Fruit fly (Drosophila melanogaster) whole organism, embryonic: ENCODE measurements around the gene CG7896.

Experiments
- Atf6 ChIP-seq: fragments of 200-800 bp; sonication (Bioruptor generic); IDR thresholded peaks from 2 replicates; pipeline ENCODE4 v1.3.6; 2022; ENCODE audit warnings: missing biosample characterization, missing genetic modification characterization
- B-H1 ChIP-seq: fragments of 200-800 bp; sonication (Bioruptor generic); IDR thresholded peaks from 3 replicates; pipeline ENCODE4 v1.3.6; 2022; ENCODE audit warnings: missing biosample characterization, missing genetic modification characterization
- Bdp1 ChIP-seq: fragments of 200-800 bp; sonication (Bioruptor generic); optimal IDR thresholded peaks from 3 replicates; lab custom pipeline; 2016; ENCODE audit warnings: missing biosample characterization, missing genetic modification characterization
- C15 ChIP-seq: fragments of 200-800 bp; sonication (Bioruptor generic); IDR thresholded peaks from 3 replicates; pipeline ENCODE4 v1.3.6; 2022; ENCODE audit warnings: missing biosample characterization, missing genetic modification characterization
- CG10209 ChIP-seq: fragments of 200-800 bp; sonication (Bioruptor generic); optimal IDR thresholded peaks from 3 replicates; lab custom pipeline; 2017; ENCODE audit warnings: missing biosample characterization, mild to moderate bottlenecking, missing genetic modification characterization, missing genetic modification reagents
- CG10565 ChIP-seq: fragments of 200-800 bp; sonication (Bioruptor generic); optimal IDR thresholded peaks from 3 replicates; lab custom pipeline; 2016; ENCODE audit warnings: missing biosample characterization, mild to moderate bottlenecking, missing genetic modification characterization
- CG13624 ChIP-seq: fragments of 200-800 bp; sonication (Bioruptor generic); optimal IDR thresholded peaks from 2 replicates; lab custom pipeline; 2016; ENCODE audit warnings: missing biosample characterization, missing genetic modification characterization
- CG14441 ChIP-seq: fragments of 200-800 bp; sonication (Bioruptor generic); IDR thresholded peaks from 2 replicates; pipeline ENCODE4 v1.3.6; 2022; ENCODE audit warnings: missing biosample characterization, missing genetic modification characterization
- CG15073 ChIP-seq: fragments of 200-800 bp; sonication (Bioruptor generic); optimal IDR thresholded peaks from 2 replicates; lab custom pipeline; 2016; ENCODE audit warnings: missing biosample characterization, missing genetic modification characterization
- CG17361 ChIP-seq: fragments of 200-800 bp; sonication (Bioruptor generic); IDR thresholded peaks from 3 replicates; pipeline ENCODE4 v1.3.6; 2022; ENCODE audit warnings: missing biosample characterization, missing genetic modification characterization
- CG30020 ChIP-seq: fragments of 200-800 bp; optimal IDR thresholded peaks from 2 replicates; lab custom pipeline; 2019; ENCODE audit warnings: missing biosample characterization, mild to moderate bottlenecking, missing genetic modification characterization, moderate library complexity
- CG30431 ChIP-seq: fragments of 200-800 bp; sonication (Bioruptor generic); optimal IDR thresholded peaks from 2 replicates; lab custom pipeline; 2017; ENCODE audit warnings: missing biosample characterization, missing genetic modification characterization
- CG3163 ChIP-seq: fragments of 200-800 bp; sonication (Bioruptor generic); optimal IDR thresholded peaks from 3 replicates; lab custom pipeline; 2016; ENCODE audit warnings: missing biosample characterization, missing genetic modification characterization
- CG32532 ChIP-seq: fragments of 200-800 bp; sonication (Bioruptor generic); IDR thresholded peaks from 2 replicates; pipeline ENCODE4 v1.3.6; 2022; ENCODE audit warnings: missing biosample characterization, missing genetic modification characterization
- CG4282 ChIP-seq: fragments of 200-800 bp; sonication (Bioruptor generic); optimal IDR thresholded peaks from 2 replicates; lab custom pipeline; 2016; ENCODE audit warnings: missing biosample characterization, missing genetic modification characterization
- CG7357 ChIP-seq: fragments of 200-800 bp; sonication (Bioruptor generic); IDR thresholded peaks from 3 replicates; pipeline ENCODE4 v1.3.6; 2022; ENCODE audit warnings: missing biosample characterization, missing genetic modification characterization
- CG8388 ChIP-seq: fragments of 200-800 bp; sonication (Bioruptor generic); optimal IDR thresholded peaks from 2 replicates; lab custom pipeline; 2019; ENCODE audit warnings: missing biosample characterization, mild to moderate bottlenecking, missing genetic modification characterization, moderate library complexity
- CG9817 ChIP-seq: fragments of 200-800 bp; sonication (Bioruptor generic); optimal IDR thresholded peaks from 2 replicates; lab custom pipeline; 2018; ENCODE audit warnings: missing biosample characterization, mild to moderate bottlenecking, missing genetic modification characterization, moderate library complexity
- Chrac-16 ChIP-seq: fragments of 200-800 bp; sonication (Bioruptor generic); optimal IDR thresholded peaks from 3 replicates; lab custom pipeline; 2016; ENCODE audit warnings: missing biosample characterization, missing genetic modification characterization
- Ets65A ChIP-seq: fragments of 200-800 bp; sonication (Bioruptor generic); peaks from one replicate; lab custom pipeline; 2016; ENCODE audit warnings: missing biosample characterization, missing genetic modification characterization
- Gsc ChIP-seq: fragments of 200-800 bp; sonication (Bioruptor generic); IDR thresholded peaks from 2 replicates; pipeline ENCODE4 v1.3.6; 2022; ENCODE audit warnings: missing biosample characterization, missing genetic modification characterization
- HLH4C ChIP-seq: fragments of 200-800 bp; sonication (Bioruptor generic); IDR thresholded peaks from 3 replicates; pipeline ENCODE4 v1.3.6; 2022; ENCODE audit warnings: missing biosample characterization, missing genetic modification characterization; ENCODE audit not compliant: partially characterized antibody
- HLH54F ChIP-seq: fragments of 200-800 bp; sonication (Bioruptor generic); optimal IDR thresholded peaks from 3 replicates; lab custom pipeline; 2016; ENCODE audit warnings: missing biosample characterization, missing genetic modification characterization
- HLHmδ ChIP-seq: fragments of 200-800 bp; sonication (Bioruptor generic); optimal IDR thresholded peaks from 2 replicates; lab custom pipeline; 2018; ENCODE audit warnings: missing biosample characterization, mild to moderate bottlenecking, missing genetic modification characterization, moderate library complexity
- HmgD ChIP-seq: fragments of 200-800 bp; sonication (Bioruptor generic); optimal IDR thresholded peaks from 3 replicates; lab custom pipeline; 2016; ENCODE audit warnings: missing biosample characterization, missing genetic modification characterization
- Jarid2 ChIP-seq: fragments of 200-800 bp; sonication (Bioruptor generic); optimal IDR thresholded peaks from 3 replicates; lab custom pipeline; 2017; ENCODE audit warnings: mild to moderate bottlenecking, missing biosample characterization, missing genetic modification reagents, missing genetic modification characterization
- MTF-1 ChIP-seq: fragments of 200-800 bp; sonication (Bioruptor generic); optimal IDR thresholded peaks from 2 replicates; lab custom pipeline; 2018; ENCODE audit warnings: missing biosample characterization, mild to moderate bottlenecking, missing genetic modification characterization, borderline replicate concordance
- Oaz ChIP-seq: fragments of 200-800 bp; sonication (Bioruptor generic); IDR thresholded peaks from 2 replicates; pipeline ENCODE4 v1.3.6; 2022; ENCODE audit warnings: missing biosample characterization, missing genetic modification characterization
- PHDP ChIP-seq: fragments of 200-800 bp; sonication (Bioruptor generic); optimal IDR thresholded peaks from 3 replicates; lab custom pipeline; 2018; ENCODE audit warnings: missing biosample characterization, mild to moderate bottlenecking, missing genetic modification characterization, moderate library complexity
- Rx ChIP-seq: fragments of 200-800 bp; sonication (Bioruptor generic); IDR thresholded peaks from 2 replicates; pipeline ENCODE4 v1.3.6; 2022; ENCODE audit warnings: missing biosample characterization, missing genetic modification characterization
- Six4 ChIP-seq: fragments of 200-800 bp; sonication (Bioruptor generic); optimal IDR thresholded peaks from 2 replicates; lab custom pipeline; 2016; ENCODE audit warnings: missing biosample characterization, missing genetic modification characterization
- Sry-β ChIP-seq: fragments of 200-800 bp; sonication (Bioruptor generic); optimal IDR thresholded peaks from 2 replicates; lab custom pipeline; 2018; ENCODE audit warnings: missing biosample characterization, mild to moderate bottlenecking, missing genetic modification characterization, moderate library complexity
- Vsx1 ChIP-seq: fragments of 200-800 bp; sonication (Bioruptor generic); optimal IDR thresholded peaks from 2 replicates; lab custom pipeline; 2017; ENCODE audit warnings: missing biosample characterization, mild to moderate bottlenecking, missing genetic modification characterization, missing genetic modification reagents
- ash1 ChIP-seq: fragments of 200-800 bp; sonication (Bioruptor generic); optimal IDR thresholded peaks from 2 replicates; lab custom pipeline; 2018; ENCODE audit warnings: missing biosample characterization, mild to moderate bottlenecking, missing genetic modification characterization
- bowl ChIP-seq: fragments of 200-800 bp; sonication (Bioruptor generic); IDR thresholded peaks from 2 replicates; pipeline ENCODE4 v1.3.6; 2022; ENCODE audit warnings: missing biosample characterization, missing genetic modification characterization
- br ChIP-seq: fragments of >200 bp; optimal IDR thresholded peaks from 2 replicates; lab custom pipeline; 2017
- cg ChIP-seq: fragments of 200-800 bp; sonication (Bioruptor generic); optimal IDR thresholded peaks from 3 replicates; lab custom pipeline; 2019; ENCODE audit warnings: missing biosample characterization, mild to moderate bottlenecking, missing genetic modification characterization, moderate library complexity
- danr ChIP-seq: fragments of 200-800 bp; sonication (Bioruptor generic); IDR thresholded peaks from 2 replicates; pipeline ENCODE4 v1.3.6; 2022; ENCODE audit warnings: missing biosample characterization, missing genetic modification characterization
- dimm ChIP-seq: fragments of 200-800 bp; sonication (Bioruptor generic); IDR thresholded peaks from 2 replicates; pipeline ENCODE4 v1.3.6; 2022; ENCODE audit warnings: missing biosample characterization, missing genetic modification characterization
- disco-r ChIP-seq: fragments of 200-800 bp; sonication (Bioruptor generic); optimal IDR thresholded peaks from 2 replicates; lab custom pipeline; 2016; ENCODE audit warnings: missing biosample characterization, missing genetic modification characterization
- dpn ChIP-seq, 2 experiments: fragments of 200-800 bp; sonication (Bioruptor generic); optimal IDR thresholded peaks; 3 replicates each; lab custom pipeline; 2016; ENCODE audit warnings: missing biosample characterization in 2 of 2, missing genetic modification characterization in 2 of 2
- esg ChIP-seq: fragments of 200-800 bp; sonication (Bioruptor generic); conservative IDR thresholded peaks from 2 replicates; pipeline ENCODE4 v1.3.6; 2022; ENCODE audit warnings: missing biosample characterization, missing genetic modification characterization
- gem ChIP-seq: fragments of 200-800 bp; sonication (Bioruptor generic); optimal IDR thresholded peaks from 2 replicates; lab custom pipeline; 2019; ENCODE audit warnings: missing biosample characterization, mild to moderate bottlenecking, missing genetic modification characterization, moderate library complexity
- hbn ChIP-seq: fragments of 200-800 bp; sonication (Bioruptor generic); IDR thresholded peaks from 2 replicates; pipeline ENCODE4 v1.3.6; 2022; ENCODE audit warnings: missing biosample characterization, missing genetic modification characterization; ENCODE audit not compliant: partially characterized antibody
- maf-S ChIP-seq: fragments of 200-800 bp; sonication (Bioruptor generic); optimal IDR thresholded peaks from 2 replicates; lab custom pipeline; 2016; ENCODE audit warnings: missing biosample characterization, missing genetic modification characterization
- pfk ChIP-seq: fragments of 200-800 bp; sonication (Bioruptor generic); optimal IDR thresholded peaks from 2 replicates; lab custom pipeline; 2018; ENCODE audit warnings: missing biosample characterization, mild to moderate bottlenecking, missing genetic modification characterization, moderate library complexity
- repo ChIP-seq: fragments of 200-800 bp; sonication (Bioruptor generic); optimal IDR thresholded peaks from 2 replicates; lab custom pipeline; 2016; ENCODE audit warnings: missing biosample characterization, missing genetic modification characterization
- ro ChIP-seq: fragments of 200-800 bp; sonication (Bioruptor generic); IDR thresholded peaks from 2 replicates; pipeline ENCODE4 v1.3.6; 2022; ENCODE audit warnings: missing biosample characterization, missing genetic modification characterization
- sd ChIP-seq: fragments of 200-800 bp; sonication (Bioruptor generic); optimal IDR thresholded peaks from 3 replicates; lab custom pipeline; 2018; ENCODE audit warnings: missing biosample characterization, mild to moderate bottlenecking, missing genetic modification characterization, moderate library complexity
- stc ChIP-seq: fragments of 200-800 bp; sonication (Bioruptor generic); IDR thresholded peaks from 2 replicates; pipeline ENCODE4 v1.3.6; 2022; ENCODE audit warnings: missing biosample characterization, missing genetic modification characterization
- toy ChIP-seq: fragments of 200-800 bp; sonication (Bioruptor generic); IDR thresholded peaks from 2 replicates; pipeline ENCODE4 v1.3.6; 2022; ENCODE audit warnings: missing biosample characterization, missing genetic modification characterization
- unc-4 ChIP-seq: fragments of 200-800 bp; sonication (Bioruptor generic); IDR thresholded peaks from 2 replicates; pipeline ENCODE4 v1.3.6; 2022; ENCODE audit warnings: missing biosample characterization, missing genetic modification characterization; ENCODE audit not compliant: partially characterized antibody

The CG7896 gene

DNA sequence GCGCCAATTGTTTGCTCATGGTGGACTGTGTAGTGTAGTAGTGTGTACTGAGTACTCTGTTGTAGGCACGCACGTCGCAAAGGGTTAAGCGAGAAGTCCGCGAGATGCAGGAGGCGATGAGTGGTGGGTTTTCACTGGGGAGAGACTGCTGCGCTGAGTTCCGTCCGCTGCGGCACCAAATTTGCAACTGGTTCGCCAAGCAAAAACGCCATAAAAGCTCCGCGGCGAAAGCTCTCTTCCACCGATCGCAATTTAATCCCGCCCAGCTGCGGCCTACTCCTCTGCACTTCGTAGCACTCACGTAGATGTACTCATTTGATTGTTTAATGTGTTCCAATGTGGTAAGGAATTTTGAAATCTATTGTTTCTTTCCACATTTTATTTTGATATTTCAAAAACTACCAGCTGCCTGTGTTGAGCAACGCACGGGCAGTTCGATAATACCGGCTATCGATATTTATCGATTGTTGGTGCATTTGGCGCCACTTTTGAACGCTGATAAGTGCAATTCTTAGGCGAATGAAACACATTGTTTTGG lies 31.8 kb downstream of the CG7896 start, which contains the start of gene CG7920 (continued):
- TF ChIP-seq CG8388 (GFP tag; lab: Kevin White, UChicago) (no peak), ash1 (GFP tag; lab: Kevin White, UChicago) (no peak), cg (GFP tag; lab: Kevin White, UChicago) (no peak), hbn (GFP tag; lab: Robert Waterston, UW) (peak; percentile 54; the same call in 1 of the 2 replicates), bowl (GFP tag; lab: Robert Waterston, UW) (no peak), CG3163 (GFP tag; lab: Kevin White, UChicago) (no peak), Jarid2 (GFP tag; lab: Kevin White, UChicago) (peak; percentile 83), B-H1 (no peak), Oaz (GFP tag; lab: Robert Waterston, UW) (no peak), CG7357 (GFP tag; lab: Robert Waterston, UW) (no peak), C15 (no peak), CG17361 (GFP tag; lab: Robert Waterston, UW) (no peak), br (lab: Kevin White, UChicago) (no peak), Rx (GFP tag; lab: Robert Waterston, UW) (no peak), HmgD (GFP tag; lab: Kevin White, UChicago) (no peak), repo (GFP tag; lab: Kevin White, UChicago) (no peak), gem (tag; lab: Kevin White, UChicago) (no peak), sd (tag; lab: Kevin White, UChicago) (peak; percentile 22), unc-4 (GFP tag; lab: Robert Waterston, UW) (peak; percentile 83), CG4282 (no peak), maf-S (GFP tag; lab: Kevin White, UChicago) (peak; percentile 10), toy (GFP tag; lab: Robert Waterston, UW) (no peak), CG30431 (GFP tag; lab: Kevin White, UChicago) (no peak), Bdp1 (no peak), Sry-β (GFP tag; lab: Kevin White, UChicago) (no peak), HLH4C (GFP tag; lab: Robert Waterston, UW) (peak; percentile 71), pfk (GFP tag; lab: Kevin White, UChicago) (no peak), HLH54F (GFP tag; lab: Kevin White, UChicago) (peak; percentile 9), esg (no peak), CG9817 (tag; lab: Kevin White, UChicago) (no peak), Ets65A (no peak), ro (no peak), stc (GFP tag; lab: Robert Waterston, UW) (no peak), CG15073 (GFP tag; lab: Kevin White, UChicago) (no peak), CG10209 (GFP tag; lab: Kevin White, UChicago) (no peak), dimm (GFP tag; lab: Robert Waterston, UW) (no peak; the same call in 1 of the 2 replicates), PHDP (tag; lab: Kevin White, UChicago) (peak; percentile 6), Atf6 (GFP tag; lab: Robert Waterston, UW) (no peak), CG30020 (no peak), CG10565 (GFP tag; lab: Kevin White, UChicago) (no peak), disco-r (GFP tag; lab: Kevin White, UChicago) (no peak), CG32532 (GFP tag; lab: Robert Waterston, UW) (peak; percentile 41; the same call in 1 of the 2 replicates), HLHmδ (no peak), Six4 (GFP tag; lab: Kevin White, UChicago) (no peak), danr (GFP tag; lab: Robert Waterston, UW) (no peak), Chrac-16 (no peak), MTF-1 (GFP tag; lab: Kevin White, UChicago) (no peak), CG14441 (GFP tag; lab: Robert Waterston, UW) (no peak), dpn (GFP tag; optimal IDR thresholded peaks at IDR 0.05; lab: Kevin White, UChicago) (peak; percentile 3 to 29), Vsx1 (GFP tag; lab: Kevin White, UChicago) (no peak), CG13624 (GFP tag; lab: Kevin White, UChicago) (peak; percentile 79), Gsc (GFP tag; lab: Robert Waterston, UW) (no peak)
